Fruit fly (Drosophila melanogaster) whole organism, embryonic: ENCODE measurements around the gene mei-218.

Experiments
- Aef1 ChIP-seq: fragments of 200-800 bp; sonication (Bioruptor generic); IDR thresholded peaks from 3 replicates; pipeline ENCODE4 v1.3.6; 2022; ENCODE audit warnings: missing biosample characterization, missing genetic modification characterization
- Bdp1 ChIP-seq: fragments of 200-800 bp; sonication (Bioruptor generic); optimal IDR thresholded peaks from 3 replicates; lab custom pipeline; 2016; ENCODE audit warnings: missing biosample characterization, missing genetic modification characterization
- Bteb2 ChIP-seq: fragments of 200-800 bp; sonication (Bioruptor generic); optimal IDR thresholded peaks from 2 replicates; lab custom pipeline; 2016; ENCODE audit warnings: missing biosample characterization, missing genetic modification characterization
- CG10543 ChIP-seq: fragments of 200-800 bp; sonication (Bioruptor generic); optimal IDR thresholded peaks from 3 replicates; lab custom pipeline; 2017; ENCODE audit warnings: missing biosample characterization, mild to moderate bottlenecking, missing genetic modification characterization, moderate library complexity
- CG10959 ChIP-seq: fragments of 200-800 bp; sonication (Bioruptor generic); IDR thresholded peaks from 2 replicates; pipeline ENCODE4 v1.3.6; 2022; ENCODE audit warnings: missing biosample characterization, missing genetic modification characterization
- CG12391 ChIP-seq: fragments of 200-800 bp; sonication (Bioruptor generic); optimal IDR thresholded peaks from 3 replicates; lab custom pipeline; 2018; ENCODE audit warnings: missing biosample characterization, mild to moderate bottlenecking, missing genetic modification characterization, moderate library complexity
- CG13287 ChIP-seq: fragments of 200-800 bp; sonication (Bioruptor generic); IDR thresholded peaks from 2 replicates; pipeline ENCODE4 v1.3.6; 2022; ENCODE audit warnings: missing biosample characterization, missing genetic modification characterization; ENCODE audit not compliant: partially characterized antibody
- CG14014 ChIP-seq: fragments of 200-800 bp; sonication (Bioruptor generic); IDR thresholded peaks from 2 replicates; pipeline ENCODE4 v1.3.6; 2022; ENCODE audit warnings: missing biosample characterization, missing genetic modification characterization
- CG15696 ChIP-seq: fragments of 200-800 bp; sonication (Bioruptor generic); optimal IDR thresholded peaks from 2 replicates; lab custom pipeline; 2019; ENCODE audit warnings: missing biosample characterization, mild to moderate bottlenecking, missing genetic modification characterization, moderate library complexity
- CG1603 ChIP-seq: fragments of 200-800 bp; sonication (Bioruptor generic); optimal IDR thresholded peaks from 2 replicates; lab custom pipeline; 2019; ENCODE audit warnings: missing biosample characterization, mild to moderate bottlenecking, missing genetic modification characterization, moderate library complexity
- CG16813 ChIP-seq: fragments of 200-800 bp; sonication (Bioruptor generic); IDR thresholded peaks from 3 replicates; pipeline ENCODE4 v1.3.6; 2022; ENCODE audit warnings: missing biosample characterization, missing genetic modification characterization; ENCODE audit not compliant: partially characterized antibody
- CG2116 ChIP-seq: fragments of 200-800 bp; sonication (Bioruptor generic); optimal IDR thresholded peaks from 3 replicates; lab custom pipeline; 2018; ENCODE audit warnings: missing biosample characterization, mild to moderate bottlenecking, missing genetic modification characterization
- CG31365 ChIP-seq: fragments of 200-800 bp; sonication (Bioruptor generic); optimal IDR thresholded peaks from 2 replicates; lab custom pipeline; 2018; ENCODE audit warnings: missing biosample characterization, mild to moderate bottlenecking, missing genetic modification characterization
- CG31388 ChIP-seq: fragments of 200-800 bp; sonication (Bioruptor generic); optimal IDR thresholded peaks from 2 replicates; lab custom pipeline; 2016; ENCODE audit warnings: missing biosample characterization, missing genetic modification characterization
- CG31441 ChIP-seq: fragments of 200-800 bp; sonication (Bioruptor generic); IDR thresholded peaks from 2 replicates; pipeline ENCODE4 v1.3.6; 2022; ENCODE audit warnings: missing biosample characterization, missing genetic modification characterization
- CG32532 ChIP-seq: fragments of 200-800 bp; sonication (Bioruptor generic); IDR thresholded peaks from 2 replicates; pipeline ENCODE4 v1.3.6; 2022; ENCODE audit warnings: missing biosample characterization, missing genetic modification characterization
- CG32772 ChIP-seq: fragments of 200-800 bp; sonication (Bioruptor generic); IDR thresholded peaks from 2 replicates; pipeline ENCODE4 v1.3.6; 2022; ENCODE audit warnings: missing biosample characterization, missing genetic modification characterization
- CG3995 ChIP-seq: fragments of 200-800 bp; sonication (Bioruptor generic); optimal IDR thresholded peaks from 3 replicates; lab custom pipeline; 2016; ENCODE audit warnings: missing biosample characterization, missing genetic modification characterization
- CG4360 ChIP-seq: fragments of 200-800 bp; sonication (Bioruptor generic); IDR thresholded peaks from 2 replicates; pipeline ENCODE4 v1.3.6; 2022; ENCODE audit warnings: missing biosample characterization, missing genetic modification characterization
- CG5953 ChIP-seq: fragments of 200-800 bp; sonication (Bioruptor generic); IDR thresholded peaks from 2 replicates; pipeline ENCODE4 v1.3.6; 2022; ENCODE audit warnings: missing biosample characterization, missing genetic modification characterization
- CG8388 ChIP-seq: fragments of 200-800 bp; sonication (Bioruptor generic); optimal IDR thresholded peaks from 2 replicates; lab custom pipeline; 2019; ENCODE audit warnings: missing biosample characterization, mild to moderate bottlenecking, missing genetic modification characterization, moderate library complexity
- CHES-1-like ChIP-seq: fragments of 200-800 bp; sonication (Bioruptor generic); optimal IDR thresholded peaks from 2 replicates; lab custom pipeline; 2016; ENCODE audit warnings: missing biosample characterization, missing genetic modification characterization
- D19B ChIP-seq: fragments of 200-800 bp; sonication (Bioruptor generic); optimal IDR thresholded peaks from 2 replicates; lab custom pipeline; 2017; ENCODE audit warnings: missing biosample characterization, mild to moderate bottlenecking, missing genetic modification characterization
- ERR ChIP-seq: fragments of 200-800 bp; sonication (Bioruptor generic); optimal IDR thresholded peaks from 2 replicates; lab custom pipeline; 2016; ENCODE audit warnings: missing biosample characterization, missing genetic modification characterization
- HHEX ChIP-seq: fragments of 200-800 bp; sonication (Bioruptor generic); optimal IDR thresholded peaks from 3 replicates; lab custom pipeline; 2017; ENCODE audit warnings: missing biosample characterization, mild to moderate bottlenecking, missing genetic modification characterization, missing genetic modification reagents
- Jarid2 ChIP-seq: fragments of 200-800 bp; sonication (Bioruptor generic); optimal IDR thresholded peaks from 3 replicates; lab custom pipeline; 2017; ENCODE audit warnings: mild to moderate bottlenecking, missing biosample characterization, missing genetic modification reagents, missing genetic modification characterization
- MESR4 ChIP-seq: fragments of 200-800 bp; sonication (Bioruptor generic); optimal IDR thresholded peaks from 2 replicates; lab custom pipeline; 2018; ENCODE audit warnings: missing biosample characterization, mild to moderate bottlenecking, missing genetic modification characterization, moderate library complexity
- Oli ChIP-seq: fragments of 200-800 bp; sonication (Bioruptor generic); optimal IDR thresholded peaks from 2 replicates; lab custom pipeline; 2018; ENCODE audit warnings: missing biosample characterization, mild to moderate bottlenecking, missing genetic modification characterization, moderate library complexity
- Side ChIP-seq: fragments of 200-800 bp; sonication (Bioruptor generic); optimal IDR thresholded peaks from 2 replicates; lab custom pipeline; 2016; ENCODE audit warnings: missing biosample characterization, missing genetic modification characterization
- Trl ChIP-seq, 3 experiments: fragments of >200 bp in 2 of 3; fragments of 200-800 bp in 1 of 3; sonication (Bioruptor generic) in 1 of 3; optimal IDR thresholded peaks; 2 replicates in 1 of 3; 3 replicates in 2 of 3; lab custom pipeline; 2016 to 2017; ENCODE audit warnings: missing biosample characterization in 1 of 3, missing genetic modification characterization in 1 of 3
- ara ChIP-seq: fragments of 200-800 bp; sonication (Bioruptor generic); IDR thresholded peaks from 2 replicates; pipeline ENCODE4 v1.3.6; 2022; ENCODE audit warnings: missing biosample characterization, missing genetic modification characterization
- bowl ChIP-seq: fragments of 200-800 bp; sonication (Bioruptor generic); IDR thresholded peaks from 2 replicates; pipeline ENCODE4 v1.3.6; 2022; ENCODE audit warnings: missing biosample characterization, missing genetic modification characterization
- btn ChIP-seq: fragments of 200-800 bp; sonication (Bioruptor generic); optimal IDR thresholded peaks from 2 replicates; lab custom pipeline; 2016; ENCODE audit warnings: missing biosample characterization, missing genetic modification characterization
- cato ChIP-seq: fragments of 200-800 bp; sonication (Bioruptor generic); optimal IDR thresholded peaks from 2 replicates; lab custom pipeline; 2016; ENCODE audit warnings: missing biosample characterization, missing genetic modification characterization, borderline replicate concordance
- chm ChIP-seq: fragments of 200-800 bp; sonication (Bioruptor generic); IDR thresholded peaks from 2 replicates; pipeline ENCODE4 v1.3.6; 2022; ENCODE audit warnings: missing biosample characterization, missing genetic modification characterization
- ftz-f1 ChIP-seq: fragments of 200-800 bp; sonication (Bioruptor generic); optimal IDR thresholded peaks from 2 replicates; lab custom pipeline; 2016; ENCODE audit warnings: missing biosample characterization, missing genetic modification characterization
- gsb ChIP-seq: fragments of 200-800 bp; sonication (Bioruptor generic); IDR thresholded peaks from 2 replicates; pipeline ENCODE4 v1.3.6; 2022; ENCODE audit warnings: missing biosample characterization, missing genetic modification characterization
- gsb-n ChIP-seq: fragments of 200-800 bp; sonication (Bioruptor generic); optimal IDR thresholded peaks from 3 replicates; lab custom pipeline; 2018; ENCODE audit warnings: missing biosample characterization, mild to moderate bottlenecking, missing genetic modification characterization
- lab ChIP-seq: fragments of 200-800 bp; sonication (Bioruptor generic); optimal IDR thresholded peaks from 3 replicates; lab custom pipeline; 2017; ENCODE audit warnings: missing biosample characterization, missing genetic modification characterization, mild to moderate bottlenecking, moderate library complexity, missing genetic modification reagents
- luna ChIP-seq: fragments of 200-800 bp; sonication (Bioruptor generic); optimal IDR thresholded peaks from 2 replicates; lab custom pipeline; 2016; ENCODE audit warnings: missing biosample characterization, missing genetic modification characterization
- nerfin-2 ChIP-seq: fragments of 200-800 bp; sonication (Bioruptor generic); IDR thresholded peaks from 2 replicates; pipeline ENCODE4 v1.3.6; 2022; ENCODE audit warnings: missing biosample characterization, missing genetic modification characterization; ENCODE audit not compliant: partially characterized antibody
- nmo ChIP-seq: fragments of 200-800 bp; sonication (Bioruptor generic); optimal IDR thresholded peaks from 2 replicates; lab custom pipeline; 2018; ENCODE audit warnings: missing biosample characterization, mild to moderate bottlenecking, missing genetic modification characterization, moderate library complexity
- pum ChIP-seq: fragments of 200-800 bp; sonication (Bioruptor generic); optimal IDR thresholded peaks from 2 replicates; lab custom pipeline; 2016; ENCODE audit warnings: missing biosample characterization, missing genetic modification characterization
- sens-2 ChIP-seq: fragments of 200-800 bp; sonication (Bioruptor generic); IDR thresholded peaks from 2 replicates; pipeline ENCODE4 v1.3.6; 2022; ENCODE audit warnings: missing biosample characterization, missing genetic modification characterization
- sima ChIP-seq: fragments of 200-800 bp; sonication (Bioruptor generic); optimal IDR thresholded peaks from 2 replicates; lab custom pipeline; 2016; ENCODE audit warnings: missing biosample characterization, missing genetic modification characterization
- slbo ChIP-seq: fragments of 200-800 bp; sonication (Bioruptor generic); IDR thresholded peaks from 2 replicates; pipeline ENCODE4 v1.3.6; 2022; ENCODE audit warnings: missing biosample characterization, missing genetic modification characterization
- slp2 ChIP-seq: fragments of 200-800 bp; sonication (Bioruptor generic); optimal IDR thresholded peaks from 2 replicates; lab custom pipeline; 2016; ENCODE audit warnings: missing biosample characterization, missing genetic modification characterization
- wor ChIP-seq: fragments of 200-800 bp; sonication (Bioruptor generic); IDR thresholded peaks from 2 replicates; pipeline ENCODE4 v1.3.6; 2022; ENCODE audit warnings: missing biosample characterization, missing genetic modification characterization
- z ChIP-seq: fragments of 200-800 bp; sonication (Bioruptor generic); IDR thresholded peaks from 3 replicates; pipeline ENCODE4 v1.3.6; 2022; ENCODE audit warnings: missing biosample characterization, missing genetic modification characterization

mei-218 gene

DNA sequence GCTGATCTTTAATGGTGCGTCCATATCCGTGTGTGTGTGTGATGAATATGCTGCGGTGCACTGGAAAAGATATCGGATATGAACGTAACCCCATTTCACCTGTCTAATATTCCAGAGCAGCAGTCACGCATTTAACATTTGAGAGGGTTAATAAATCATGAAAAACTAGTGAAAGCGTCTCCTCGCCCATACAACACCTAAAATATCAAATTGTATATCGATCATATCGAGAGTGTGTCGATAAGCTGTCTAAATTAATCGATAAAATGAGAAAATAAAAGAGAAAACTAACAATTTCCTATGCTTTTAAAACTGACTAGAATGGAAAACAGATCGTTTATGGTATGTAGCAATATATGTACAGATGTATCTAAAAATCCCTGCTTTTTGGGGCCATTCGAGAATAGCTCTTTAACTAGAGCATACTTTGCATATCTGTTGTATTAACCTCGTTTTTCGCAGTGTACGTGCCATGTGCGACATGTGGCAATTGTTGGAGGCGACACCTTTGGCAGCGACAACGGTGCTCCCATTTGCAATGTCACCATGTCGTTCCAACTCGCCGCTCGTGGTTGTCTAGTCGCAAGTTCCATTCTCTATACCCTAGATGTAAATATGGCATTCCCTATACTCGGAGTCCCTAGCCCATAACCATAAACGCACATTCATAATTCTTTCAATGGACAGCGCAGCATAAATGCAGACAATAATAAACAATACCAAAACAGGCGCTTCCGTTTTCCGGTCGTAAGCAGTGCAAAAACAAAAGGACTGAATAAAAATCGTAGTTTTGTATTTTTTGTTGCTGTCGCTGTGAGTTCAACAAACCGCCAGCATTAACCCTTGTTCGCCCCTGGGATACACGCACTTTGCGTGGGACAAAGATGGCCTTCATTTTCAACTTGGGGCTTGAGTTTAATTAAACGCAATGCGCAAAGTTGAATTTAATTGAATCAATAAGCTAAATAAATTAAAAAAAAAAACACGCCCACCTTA is 30.5 kb downstream of the mei-218 start (continued):
- TF ChIP-seq CG4360 (GFP tag; lab: Robert Waterston, UW) (no peak), D19B (no peak), gsb (GFP tag; lab: Robert Waterston, UW) (no peak), z (GFP tag; lab: Robert Waterston, UW) (no peak), CG10959 (no peak), luna (GFP tag; lab: Kevin White, UChicago) (no peak), Bteb2 (GFP tag; lab: Kevin White, UChicago) (no peak), ara (GFP tag; lab: Robert Waterston, UW) (no peak), CG31388 (GFP tag; lab: Kevin White, UChicago) (no peak), nmo (GFP tag; lab: Kevin White, UChicago) (no peak), btn (GFP tag; lab: Kevin White, UChicago) (no peak), gsb-n (no peak), nerfin-2 (GFP tag; lab: Robert Waterston, UW) (no peak), Jarid2 (no peak), CG31365 (tag; lab: Kevin White, UChicago) (no peak), sens-2 (GFP tag; lab: Robert Waterston, UW) (no peak), Side (no peak), CG1603 (tag; lab: Kevin White, UChicago) (no peak), chm (no peak), CG5953 (GFP tag; lab: Robert Waterston, UW) (no peak), CHES-1-like (GFP tag; lab: Kevin White, UChicago) (no peak), CG3995 (no peak), wor (GFP tag; lab: Robert Waterston, UW) (no peak), CG15696 (tag; lab: Kevin White, UChicago) (peak; percentile 2), ftz-f1 (GFP tag; lab: Kevin White, UChicago) (no peak), lab (GFP tag; lab: Kevin White, UChicago) (no peak), bowl (no peak), CG16813 (GFP tag; lab: Robert Waterston, UW) (no peak), Oli (tag; lab: Kevin White, UChicago) (peak; percentile 13), Trl (optimal IDR thresholded peaks at IDR 0.05; lab: Kevin White, UChicago) (no peak), Trl (GFP tag; optimal IDR thresholded peaks at IDR 0.05; lab: Kevin White, UChicago) (no peak), Bdp1 (GFP tag; lab: Kevin White, UChicago) (no peak), HHEX (GFP tag; lab: Kevin White, UChicago) (no peak), sima (GFP tag; lab: Kevin White, UChicago) (no peak), CG8388 (no peak), pum (GFP tag; lab: Kevin White, UChicago) (no peak), cato (no peak), CG13287 (GFP tag; lab: Robert Waterston, UW) (no peak), CG14014 (GFP tag; lab: Robert Waterston, UW) (no peak), CG32532 (no peak), CG31441 (GFP tag; lab: Robert Waterston, UW) (no peak), slp2 (GFP tag; lab: Kevin White, UChicago) (no peak), slbo (GFP tag; lab: Robert Waterston, UW) (no peak), CG32772 (GFP tag; lab: Robert Waterston, UW) (no peak), CG10543 (GFP tag; lab: Kevin White, UChicago) (no peak), Aef1 (GFP tag; lab: Robert Waterston, UW) (no peak), ERR (GFP tag; lab: Kevin White, UChicago) (no peak), CG2116 (GFP tag; lab: Kevin White, UChicago) (no peak), MESR4 (GFP tag; lab: Kevin White, UChicago) (no peak), CG12391 (tag; lab: Kevin White, UChicago) (no peak)
